Fruit fly (Drosophila melanogaster): ENCODE measurements around the gene CG5555.

Gene CG5555

DNA sequence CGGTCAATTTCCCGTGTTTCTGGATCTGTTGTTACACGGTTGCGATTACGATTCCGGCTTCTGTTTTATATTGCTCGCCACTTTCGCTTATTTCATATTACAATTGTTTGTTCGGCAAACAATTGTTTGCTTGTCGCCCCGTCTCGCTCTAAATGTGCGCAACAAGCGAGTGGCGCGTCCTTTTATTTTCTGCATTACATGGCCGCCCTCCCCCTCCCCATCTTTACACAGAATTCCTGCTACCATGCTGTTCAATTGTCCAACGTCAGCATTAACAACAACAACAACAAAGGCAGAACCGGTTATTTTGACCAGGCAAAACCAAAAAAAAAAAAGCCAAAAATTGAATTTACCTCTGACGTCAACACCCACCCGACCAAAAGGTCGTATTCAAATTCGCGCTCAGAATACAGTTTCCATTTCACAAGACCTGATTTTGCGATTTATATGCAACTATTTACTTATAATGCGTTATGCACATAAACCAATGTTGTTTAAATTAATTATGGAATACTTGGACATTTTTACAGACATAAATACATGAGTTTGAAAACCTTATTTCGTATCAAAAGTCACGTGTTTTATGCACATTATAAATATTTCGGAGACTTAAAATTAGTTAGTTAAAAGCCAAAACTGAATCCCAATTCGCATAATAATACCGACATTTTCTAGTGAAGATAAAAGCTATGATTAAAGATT, 14.1 kb downstream of the CG5555 start (continued):
- peak; percentile 32 for TF ChIP-seq psq (GFP tag; optimal IDR thresholded peaks at IDR 0.05)
- no peak for TF ChIP-seq zfh1 (GFP tag; IDR thresholded peaks at IDR 0.05)
- no peak for TF ChIP-seq Gug (GFP tag; IDR thresholded peaks at IDR 0.05)
- peak; percentile 83 for TF ChIP-seq sens (GFP tag)
- TF ChIP-seq NfI (GFP tag; optimal IDR thresholded peaks at IDR 0.05) = no peak
- no peak for TF ChIP-seq CG10543 (GFP tag; optimal IDR thresholded peaks at IDR 0.05)
- TF ChIP-seq Rfx (GFP tag; IDR thresholded peaks at IDR 0.05) = peak; percentile 13; the same call in 1 of the 2 replicates
- TF ChIP-seq Camta (GFP tag; optimal IDR thresholded peaks at IDR 0.05) = no peak
- TF ChIP-seq HLH54F (GFP tag; optimal IDR thresholded peaks at IDR 0.05) = no peak
- TF ChIP-seq shn (GFP tag; optimal IDR thresholded peaks at IDR 0.05) = no peak
- TF ChIP-seq repo (GFP tag; optimal IDR thresholded peaks at IDR 0.05) = no peak
- no peak for TF ChIP-seq maf-S (GFP tag; optimal IDR thresholded peaks at IDR 0.05)
- no peak for TF ChIP-seq Hr3 (GFP tag; optimal IDR thresholded peaks at IDR 0.05)
- peak; percentile 34 for TF ChIP-seq PHDP (tag; optimal IDR thresholded peaks at IDR 0.05)
- no peak for TF ChIP-seq NFAT (GFP tag; IDR thresholded peaks at IDR 0.05)
- peak; percentile 4 for TF ChIP-seq CG17385 (GFP tag; optimal IDR thresholded peaks at IDR 0.05)
- peak; percentile 52 for TF ChIP-seq CG10431 (GFP tag; optimal IDR thresholded peaks at IDR 0.05)
- TF ChIP-seq Abd-B (GFP tag; optimal IDR thresholded peaks at IDR 0.05) = no peak
- TF ChIP-seq chm (GFP tag; IDR thresholded peaks at IDR 0.05) = 0 out of 2 replicates have a peak, but pooled peaks have one; percentile 17
- TF ChIP-seq dpn (GFP tag; optimal IDR thresholded peaks at IDR 0.05) = no peak
- no peak for TF ChIP-seq CG7928 (GFP tag; optimal IDR thresholded peaks at IDR 0.05)
- no peak for TF ChIP-seq otp (GFP tag; IDR thresholded peaks at IDR 0.05)
- TF ChIP-seq ind (GFP tag; optimal IDR thresholded peaks at IDR 0.05) = no peak
- no peak for TF ChIP-seq CG1529 (GFP tag; optimal IDR thresholded peaks at IDR 0.05)
- TF ChIP-seq knrl (GFP tag; IDR thresholded peaks at IDR 0.05; ENCODE audit: partially characterized antibody) = no peak
- TF ChIP-seq Sry-β (GFP tag; optimal IDR thresholded peaks at IDR 0.05) = no peak
- TF ChIP-seq Blimp-1 (GFP tag; optimal IDR thresholded peaks at IDR 0.05) = peak; percentile 63
- no peak for TF ChIP-seq HLH4C (GFP tag; IDR thresholded peaks at IDR 0.05; ENCODE audit: partially characterized antibody)
- no peak for TF ChIP-seq Poxn (GFP tag; IDR thresholded peaks at IDR 0.05)
- TF ChIP-seq CG8290 (GFP tag; optimal IDR thresholded peaks at IDR 0.05) = no peak
- no peak for TF ChIP-seq CG8290 (tag; optimal IDR thresholded peaks at IDR 0.05)
- TF ChIP-seq sna (GFP tag; IDR thresholded peaks at IDR 0.05; ENCODE audit: partially characterized antibody) = no peak
- TF ChIP-seq CG4730 (GFP tag; IDR thresholded peaks at IDR 0.05) = no peak
- TF ChIP-seq gce (GFP tag; IDR thresholded peaks at IDR 0.05) = no peak
- no peak for TF ChIP-seq Adf1 (GFP tag; IDR thresholded peaks at IDR 0.05)
- no peak for TF ChIP-seq CG7745 (tag; optimal IDR thresholded peaks at IDR 0.05)
- TF ChIP-seq CG8359 (GFP tag; optimal IDR thresholded peaks at IDR 0.05; ENCODE audit: borderline replicate concordance) = no peak
- TF ChIP-seq ato (GFP tag; IDR thresholded peaks at IDR 0.05; ENCODE audit: partially characterized antibody) = no peak
- no peak for TF ChIP-seq gcm2 (GFP tag; optimal IDR thresholded peaks at IDR 0.05)
- TF ChIP-seq CG32767 (GFP tag; IDR thresholded peaks at IDR 0.05) = no peak; the same call in 1 of the 2 replicates
- TF ChIP-seq Atf6 (GFP tag; IDR thresholded peaks at IDR 0.05) = no peak
- TF ChIP-seq Elba2 (GFP tag; optimal IDR thresholded peaks at IDR 0.05) = no peak
- no peak for TF ChIP-seq Atf-2 (GFP tag; optimal IDR thresholded peaks at IDR 0.05)
- no peak for TF ChIP-seq zfh2 (GFP tag; optimal IDR thresholded peaks at IDR 0.05)
- TF ChIP-seq CG9817 (tag; optimal IDR thresholded peaks at IDR 0.05) = no peak
- no peak for TF ChIP-seq Spps (tag; optimal IDR thresholded peaks at IDR 0.05)
- no peak for TF ChIP-seq seq (GFP tag; IDR thresholded peaks at IDR 0.05)
- no peak for TF ChIP-seq CG15011 (GFP tag; optimal IDR thresholded peaks at IDR 0.05)
- TF ChIP-seq Ada2b (GFP tag; IDR thresholded peaks at IDR 0.05) = no peak
- no peak for TF ChIP-seq her (GFP tag; optimal IDR thresholded peaks at IDR 0.05)
- TF ChIP-seq ro (GFP tag; IDR thresholded peaks at IDR 0.05) = no peak
